Fruit fly (Drosophila melanogaster): ENCODE results near the gene CG15760.

The CG15760 gene

DNA sequence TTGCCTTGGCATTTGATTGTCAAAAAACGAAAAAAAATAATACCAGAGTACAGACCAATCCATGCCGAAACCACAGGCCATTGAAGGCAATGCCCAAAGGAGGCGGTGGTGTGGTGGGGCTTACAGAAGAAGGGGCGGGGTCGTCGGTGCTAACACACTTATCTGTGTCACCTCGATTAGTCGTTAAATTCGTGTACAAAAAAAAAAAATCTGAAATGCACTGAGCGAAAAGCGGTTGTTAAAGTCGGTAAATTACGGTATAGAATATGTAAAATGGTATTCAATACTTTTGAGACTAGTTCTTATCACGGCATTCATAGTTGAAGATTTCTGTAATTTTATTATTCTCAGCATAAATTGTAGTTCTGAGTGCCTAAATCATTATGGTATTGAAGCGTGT is 25.5 kb upstream of the CG15760 start (continued):
- TF ChIP-seq Eip78C (GFP tag), result peak; percentile 91
- TF ChIP-seq topi (GFP tag; optimal IDR thresholded peaks at IDR 0.05), result peak; percentile 78
- peak; percentile 65 for TF ChIP-seq Sox102F (GFP tag; optimal IDR thresholded peaks at IDR 0.05)
- no peak for TF ChIP-seq CG6854 (GFP tag; optimal IDR thresholded peaks at IDR 0.05)
- TF ChIP-seq fd85E (GFP tag; optimal IDR thresholded peaks at IDR 0.05), result no peak
- 0 out of 2 replicates have a peak, but pooled peaks have one; percentile 33 for TF ChIP-seq CG11294 (GFP tag; IDR thresholded peaks at IDR 0.05)
- TF ChIP-seq CG15336 (GFP tag; IDR thresholded peaks at IDR 0.05), result peak; percentile 58
- TF ChIP-seq Met (GFP tag; optimal IDR thresholded peaks at IDR 0.05), result peak; percentile 74
- peak; percentile 62 for TF ChIP-seq Eip75B (GFP tag; optimal IDR thresholded peaks at IDR 0.05)
- TF ChIP-seq CG8119 (GFP tag; IDR thresholded peaks at IDR 0.05), result peak; percentile 52; the same call in 2 of the 3 replicates
- peak; percentile 76 for TF ChIP-seq Hr39 (GFP tag; optimal IDR thresholded peaks at IDR 0.05)
- peak; percentile 71 for TF ChIP-seq Smox (GFP tag; optimal IDR thresholded peaks at IDR 0.05)
- peak; percentile 41 for TF ChIP-seq CG8319 (GFP tag; optimal IDR thresholded peaks at IDR 0.05)
- peak; percentile 14 for TF ChIP-seq Ets96B (tag; optimal IDR thresholded peaks at IDR 0.05)
- peak; percentile 36 for TF ChIP-seq Ets21C (GFP tag; optimal IDR thresholded peaks at IDR 0.05)
- TF ChIP-seq acj6 (GFP tag; optimal IDR thresholded peaks at IDR 0.05), result peak; percentile 65
- peak; percentile 61 for TF ChIP-seq CG10669 (GFP tag; optimal IDR thresholded peaks at IDR 0.05)
- peak; percentile 64 for TF ChIP-seq Sox15 (GFP tag; optimal IDR thresholded peaks at IDR 0.05)
- no peak for TF ChIP-seq Blimp-1 (GFP tag; optimal IDR thresholded peaks at IDR 0.05)
- TF ChIP-seq esn (GFP tag; optimal IDR thresholded peaks at IDR 0.05), result peak; percentile 77
- TF ChIP-seq Hr4 (GFP tag; optimal IDR thresholded peaks at IDR 0.05), result no peak
- TF ChIP-seq CG1621 (tag; optimal IDR thresholded peaks at IDR 0.05), result peak; percentile 31

DNA sequence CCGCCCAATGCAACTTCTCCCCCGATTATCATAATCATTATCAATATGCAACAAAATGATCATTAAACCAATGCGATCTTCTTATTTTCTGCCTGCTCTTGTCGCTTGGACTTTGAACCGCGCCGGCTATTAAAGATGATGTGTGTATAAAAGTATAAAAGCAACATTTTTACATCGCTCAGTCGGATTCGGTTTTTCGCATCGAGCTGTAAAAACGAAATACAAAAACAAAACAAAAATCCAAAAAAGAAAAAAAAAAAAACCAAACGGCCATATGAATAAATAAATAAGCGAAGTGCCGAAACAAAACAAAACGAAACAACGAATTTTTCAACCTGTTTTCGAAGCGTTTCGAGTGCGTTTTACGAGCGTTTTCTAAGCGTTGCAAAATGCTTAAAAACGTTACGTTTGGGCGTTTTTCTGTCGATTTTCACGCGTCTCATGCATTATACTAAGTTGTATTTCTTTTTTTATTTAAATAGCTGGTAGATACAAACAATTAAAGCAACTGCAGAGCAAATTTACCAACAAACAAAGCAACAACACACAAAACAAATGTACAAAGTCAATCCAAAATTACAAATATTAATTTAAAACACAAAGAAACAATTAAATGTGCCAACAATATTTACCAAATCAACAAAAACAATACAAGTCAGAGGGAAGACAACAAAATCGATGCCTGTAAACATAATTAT is 24.7 kb upstream of the CG15760 start:
- peak; percentile 62 for TF ChIP-seq CG6276 (GFP tag; optimal IDR thresholded peaks at IDR 0.05)
- TF ChIP-seq ss (GFP tag; optimal IDR thresholded peaks at IDR 0.05), result peak; percentile 87 to 89
- peak; percentile 31 for TF ChIP-seq CG1621 (tag; optimal IDR thresholded peaks at IDR 0.05)
- TF ChIP-seq fd85E (GFP tag; optimal IDR thresholded peaks at IDR 0.05), result no peak
- TF ChIP-seq Hr4 (GFP tag; optimal IDR thresholded peaks at IDR 0.05), result no peak
- TF ChIP-seq CG10669 (GFP tag; optimal IDR thresholded peaks at IDR 0.05), result no peak
- peak; percentile 77 for TF ChIP-seq Eip78C (GFP tag)
- no peak for TF ChIP-seq esn (GFP tag; optimal IDR thresholded peaks at IDR 0.05)
- no peak for TF ChIP-seq CG11294 (GFP tag; IDR thresholded peaks at IDR 0.05)
- 0 out of 3 replicates have a peak, but pooled peaks have one; percentile 47 for TF ChIP-seq CG8119 (GFP tag; IDR thresholded peaks at IDR 0.05)
- TF ChIP-seq dac (GFP tag; optimal IDR thresholded peaks at IDR 0.05), result no peak
- peak; percentile 50 for TF ChIP-seq spab (GFP tag; optimal IDR thresholded peaks at IDR 0.05)
- no peak for TF ChIP-seq vri (GFP tag; optimal IDR thresholded peaks at IDR 0.05)
- peak; percentile 35 for TF ChIP-seq Eip75B (GFP tag; optimal IDR thresholded peaks at IDR 0.05)
- no peak for TF ChIP-seq Ets21C (GFP tag; optimal IDR thresholded peaks at IDR 0.05)
- peak; percentile 15 for TF ChIP-seq CG3032 (tag; optimal IDR thresholded peaks at IDR 0.05)
- TF ChIP-seq CG32006 (GFP tag; optimal IDR thresholded peaks at IDR 0.05), result no peak
- no peak for TF ChIP-seq CG6792 (GFP tag; optimal IDR thresholded peaks at IDR 0.05)
- peak; percentile 81 for TF ChIP-seq CG6854 (GFP tag; optimal IDR thresholded peaks at IDR 0.05)
- no peak for TF ChIP-seq CG11902 (GFP tag; optimal IDR thresholded peaks at IDR 0.05)
- TF ChIP-seq net (GFP tag; optimal IDR thresholded peaks at IDR 0.05), result peak; percentile 44
- TF ChIP-seq CG16779 (tag; optimal IDR thresholded peaks at IDR 0.05), result peak; percentile 61
- TF ChIP-seq Ets96B (tag; optimal IDR thresholded peaks at IDR 0.05), result peak; percentile 32
- TF ChIP-seq Hr38 (GFP tag; optimal IDR thresholded peaks at IDR 0.05), result no peak
- peak; percentile 71 for TF ChIP-seq Eip93F (GFP tag; optimal IDR thresholded peaks at IDR 0.05)
- peak; percentile 21 for TF ChIP-seq Met (GFP tag; optimal IDR thresholded peaks at IDR 0.05)
- TF ChIP-seq CG8319 (GFP tag; optimal IDR thresholded peaks at IDR 0.05), result peak; percentile 4
- TF ChIP-seq CG3919 (GFP tag; optimal IDR thresholded peaks at IDR 0.05), result peak; percentile 14
- peak; percentile 90 for TF ChIP-seq CG9139 (GFP tag; optimal IDR thresholded peaks at IDR 0.05)
- peak; percentile 55 for TF ChIP-seq CG34406 (GFP tag; optimal IDR thresholded peaks at IDR 0.05)
- peak; percentile 63 for TF ChIP-seq Sox102F (GFP tag; optimal IDR thresholded peaks at IDR 0.05)
- TF ChIP-seq achi (GFP tag; optimal IDR thresholded peaks at IDR 0.05), result peak; percentile 8
- TF ChIP-seq Sox14 (GFP tag; optimal IDR thresholded peaks at IDR 0.05), result no peak
- TF ChIP-seq Blimp-1 (GFP tag; optimal IDR thresholded peaks at IDR 0.05), result no peak
- peak; percentile 8 for TF ChIP-seq pdm3 (GFP tag; optimal IDR thresholded peaks at IDR 0.05)
- no peak for TF ChIP-seq lz (GFP tag; optimal IDR thresholded peaks at IDR 0.05)
- peak; percentile 57 for TF ChIP-seq dsx (GFP tag; optimal IDR thresholded peaks at IDR 0.05; ENCODE audit: poor library complexity, severe bottlenecking)
- peak; percentile 33 for TF ChIP-seq CG8632 (GFP tag; optimal IDR thresholded peaks at IDR 0.05)
- TF ChIP-seq svp (GFP tag), result peak; percentile 59
- peak in 1 of 2 experiments; percentile 0 for TF ChIP-seq salr (GFP tag; optimal IDR thresholded peaks at IDR 0.05)

Data from whole organism, prepupa.